Worm (Caenorhabditis elegans) whole organism, L4 larva: ENCODE measurements around the gene drr-1.

Source experiments
- F44E2.7 ChIP-seq: fragments of 200-800 bp; sonication (Bioruptor generic); IDR thresholded peaks from 2 replicates; pipeline ENCODE4 v2.1.2; 2022; ENCODE audit warnings: missing genetic modification characterization, missing compliant biosample characterization
- F49E8.2 ChIP-seq: sonication (generic microtip); optimal IDR thresholded peaks from 2 replicates; lab custom pipeline; 2016; ENCODE audit warnings: missing compliant biosample characterization, mild to moderate bottlenecking, missing genetic modification characterization, borderline replicate concordance
- Y105C5A.15 ChIP-seq: fragments of 200-800 bp; sonication (Bioruptor generic); IDR thresholded peaks from 2 replicates; pipeline ENCODE4 v1.3.6; 2022; ENCODE audit warnings: missing genetic modification characterization, missing compliant biosample characterization
- aha-1 ChIP-seq: fragments of 150-350 bp; peaks from one replicate; lab custom pipeline; 2014; ENCODE audit warnings: missing biosample characterization, missing genetic modification characterization
- ama-1 ChIP-seq: fragments of 150-350 bp; optimal IDR thresholded peaks from 2 replicates; lab custom pipeline; 2014; ENCODE audit warnings: inconsistent platforms, mixed read lengths
- attf-4 ChIP-seq: sonication (generic microtip); optimal IDR thresholded peaks from 3 replicates; lab custom pipeline; 2017; ENCODE audit warnings: missing biosample characterization, missing genetic modification characterization
- ceh-20 ChIP-seq: fragments of 200-800 bp; sonication (Bioruptor generic); IDR thresholded peaks from 2 replicates; pipeline ENCODE4 v1.3.6; 2022; ENCODE audit warnings: missing genetic modification reagents, missing genetic modification characterization, missing compliant biosample characterization
- ceh-32 ChIP-seq: sonication (generic microtip); optimal IDR thresholded peaks from 2 replicates; lab custom pipeline; 2016; ENCODE audit warnings: mild to moderate bottlenecking, missing genetic modification characterization, missing compliant biosample characterization; ENCODE audit not compliant: poor library complexity
- ceh-44 ChIP-seq: fragments of 200-800 bp; sonication (Bioruptor generic); IDR thresholded peaks from 2 replicates; pipeline ENCODE4 v1.3.6; 2022; ENCODE audit warnings: missing genetic modification reagents, missing genetic modification characterization, missing compliant biosample characterization
- ceh-82 ChIP-seq: sonication (generic microtip); optimal IDR thresholded peaks from 2 replicates; lab custom pipeline; 2017; ENCODE audit warnings: missing biosample characterization, missing genetic modification characterization
- daf-16 ChIP-seq, 3 experiments: sonication (generic microtip); optimal IDR thresholded peaks; 2 replicates each; lab custom pipeline; 2016 to 2017; ENCODE audit warnings: missing genetic modification characterization in 3 of 3, missing genetic modification reagents in 3 of 3, mild to moderate bottlenecking in 2 of 3, missing compliant biosample characterization in 2 of 3, missing biosample characterization in 1 of 3, moderate library complexity in 1 of 3
- daf-19 ChIP-seq: fragments of 200-800 bp; sonication (Bioruptor generic); conservative IDR thresholded peaks from 2 replicates; pipeline ENCODE4 v1.3.6; 2022; ENCODE audit warnings: missing genetic modification characterization, missing compliant biosample characterization
- daf-8 ChIP-seq: fragments of 200-800 bp; sonication (Bioruptor generic); IDR thresholded peaks from 2 replicates; pipeline ENCODE4 v1.3.6; 2022; ENCODE audit warnings: missing genetic modification characterization, missing compliant biosample characterization
- dmd-6 ChIP-seq: fragments of 200-800 bp; sonication (Bioruptor generic); IDR thresholded peaks from 2 replicates; pipeline ENCODE4 v1.3.6; 2022; ENCODE audit warnings: missing genetic modification reagents, missing genetic modification characterization, missing compliant biosample characterization
- dve-1 ChIP-seq: sonication (generic microtip); optimal IDR thresholded peaks from 2 replicates; lab custom pipeline; 2017; ENCODE audit warnings: antibody characterized with exemption, mild to moderate bottlenecking, missing genetic modification characterization, missing compliant biosample characterization; ENCODE audit not compliant: insufficient read depth
- egl-27 ChIP-seq: sonication (generic microtip); optimal IDR thresholded peaks from 3 replicates; lab custom pipeline; 2017; ENCODE audit warnings: missing biosample characterization, missing genetic modification reagents, missing genetic modification characterization
- egl-43 ChIP-seq: fragments of 200-800 bp; sonication (Bioruptor generic); IDR thresholded peaks from 2 replicates; pipeline ENCODE4 v1.3.6; 2022; ENCODE audit warnings: missing genetic modification reagents, missing genetic modification characterization, missing compliant biosample characterization
- hlh-30 ChIP-seq: sonication (generic microtip); optimal IDR thresholded peaks from 2 replicates; lab custom pipeline; 2017; ENCODE audit warnings: antibody characterized with exemption, mild to moderate bottlenecking, missing genetic modification characterization, missing compliant biosample characterization; ENCODE audit not compliant: insufficient read depth
- hmg-1.1 ChIP-seq: fragments of 200-800 bp; sonication (Bioruptor generic); IDR thresholded peaks from 2 replicates; pipeline ENCODE4 v1.3.6; 2022; ENCODE audit warnings: missing genetic modification reagents, missing genetic modification characterization, missing compliant biosample characterization
- lim-7 ChIP-seq: fragments of 200-800 bp; sonication (Bioruptor generic); IDR thresholded peaks from 2 replicates; pipeline ENCODE4 v1.3.6; 2022; ENCODE audit warnings: missing genetic modification characterization, missing compliant biosample characterization
- lin-38 ChIP-seq: fragments of 200-800 bp; sonication (Bioruptor generic); IDR thresholded peaks from 2 replicates; pipeline ENCODE4 v1.3.6; 2022; ENCODE audit warnings: missing genetic modification reagents, missing genetic modification characterization, missing compliant biosample characterization
- lsy-2 ChIP-seq, 2 experiments: fragments of 150-350 bp in 1 of 2; sonication (generic microtip) in 1 of 2; optimal IDR thresholded peaks; 2 replicates each; lab custom pipeline; 2014 to 2017; ENCODE audit warnings: missing biosample characterization in 2 of 2, missing genetic modification characterization in 2 of 2
- madf-5 ChIP-seq, 2 experiments: fragments of 200-800 bp; sonication (Bioruptor generic); IDR thresholded peaks; 2 replicates each; pipeline ENCODE4 v1.3.6; 2022; ENCODE audit warnings: missing compliant biosample characterization in 2 of 2, missing genetic modification characterization in 2 of 2
- mes-2 ChIP-seq: sonication (generic microtip); optimal IDR thresholded peaks from 2 replicates; lab custom pipeline; 2016; ENCODE audit warnings: missing genotype, mild to moderate bottlenecking, missing genetic modification characterization, missing compliant biosample characterization; ENCODE audit not compliant: poor library complexity, severe bottlenecking
- mxl-2 ChIP-seq: fragments of 200-800 bp; sonication (Bioruptor generic); conservative IDR thresholded peaks from 2 replicates; pipeline ENCODE4 v1.3.6; 2022; ENCODE audit warnings: missing genetic modification reagents, missing genetic modification characterization, missing compliant biosample characterization
- nhr-11 ChIP-seq: fragments of 150-350 bp; optimal IDR thresholded peaks from 2 replicates; lab custom pipeline; 2014; ENCODE audit warnings: missing biosample characterization, missing genetic modification characterization
- nhr-41 ChIP-seq: fragments of 200-800 bp; sonication (Bioruptor generic); IDR thresholded peaks from 2 replicates; pipeline ENCODE4 v1.3.6; 2022; ENCODE audit warnings: missing genetic modification reagents, missing genetic modification characterization, missing compliant biosample characterization
- nhr-42 ChIP-seq: fragments of 200-800 bp; sonication (Bioruptor generic); IDR thresholded peaks from 2 replicates; pipeline ENCODE4 v1.3.6; 2022; ENCODE audit warnings: missing genetic modification characterization, missing compliant biosample characterization
- nhr-48 ChIP-seq: sonication (generic microtip); optimal IDR thresholded peaks from 2 replicates; lab custom pipeline; 2016; ENCODE audit warnings: mild to moderate bottlenecking, missing genetic modification characterization, missing compliant biosample characterization
- nhr-6 ChIP-seq: fragments of 150-350 bp; optimal IDR thresholded peaks from 2 replicates; lab custom pipeline; 2014; ENCODE audit warnings: missing biosample characterization, missing genetic modification characterization
- nhr-77 ChIP-seq: fragments of 150-350 bp; optimal IDR thresholded peaks from 2 replicates; lab custom pipeline; 2014; ENCODE audit warnings: missing biosample characterization, missing genetic modification characterization
- pqm-1 ChIP-seq: sonication (generic microtip); optimal IDR thresholded peaks from 2 replicates; lab custom pipeline; 2017; ENCODE audit warnings: missing biosample characterization, missing genetic modification characterization
- rbr-2 ChIP-seq: sonication (generic microtip); optimal IDR thresholded peaks from 2 replicates; lab custom pipeline; 2016; ENCODE audit warnings: missing genotype, missing genetic modification characterization, missing compliant biosample characterization
- saeg-2 ChIP-seq: fragments of 200-800 bp; sonication (Bioruptor generic); IDR thresholded peaks from 2 replicates; pipeline ENCODE4 v1.3.6; 2022; ENCODE audit warnings: missing genetic modification reagents, missing genetic modification characterization, missing compliant biosample characterization
- snpc-1.2 ChIP-seq: fragments of 200-800 bp; sonication (Bioruptor generic); IDR thresholded peaks from 2 replicates; pipeline ENCODE4 v1.3.6; 2022; ENCODE audit warnings: missing genetic modification reagents, missing genetic modification characterization, missing compliant biosample characterization
- tra-1 ChIP-seq: fragments of 200-800 bp; sonication (Bioruptor generic); IDR thresholded peaks from 2 replicates; pipeline ENCODE4 v1.3.6; 2022; ENCODE audit warnings: missing genetic modification reagents, missing genetic modification characterization, missing compliant biosample characterization
- unc-62 ChIP-seq, 3 experiments: fragments of 150-350 bp in 1 of 3; sonication (generic microtip); optimal IDR thresholded peaks in 2 of 3; peaks in 1 of 3; 1 replicate in 1 of 3; 2 replicates in 2 of 3; lab custom pipeline; 2014 to 2017; ENCODE audit warnings: missing biosample characterization in 3 of 3, missing genetic modification characterization in 3 of 3, missing genetic modification reagents in 3 of 3, missing genotype in 1 of 3
- ztf-7 ChIP-seq: fragments of 150-350 bp; optimal IDR thresholded peaks from 2 replicates; lab custom pipeline; 2014; ENCODE audit warnings: missing biosample characterization, missing genetic modification characterization

drr-1 gene

DNA sequence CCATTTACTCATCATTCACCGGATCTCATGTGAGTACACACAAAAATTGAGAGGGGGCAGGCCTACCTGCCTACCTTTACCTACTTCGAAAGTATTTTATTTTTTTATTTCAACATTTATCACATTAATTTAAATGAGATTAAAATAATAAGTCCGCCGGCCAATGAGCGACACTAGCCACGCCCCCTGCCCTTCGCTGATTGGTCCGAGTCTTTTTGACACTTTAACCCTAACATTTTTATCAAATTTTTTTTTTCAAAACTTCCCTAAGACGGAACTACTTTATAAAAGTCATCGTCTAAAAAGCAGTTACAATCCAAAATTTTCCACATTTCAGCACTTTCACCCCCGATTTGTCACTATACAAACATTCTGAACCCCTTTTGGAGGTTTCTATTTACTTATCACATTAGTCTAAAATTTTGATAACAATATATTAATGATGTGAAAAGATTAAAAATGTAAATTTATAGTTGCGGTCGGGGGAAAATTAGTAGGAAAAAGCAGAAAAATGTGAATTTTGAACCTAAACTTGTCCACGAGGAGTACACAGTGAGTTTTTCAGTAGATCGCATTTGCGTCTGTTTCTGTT, 10.4 kb upstream of the drr-1 start:
- TF ChIP-seq attf-4 (tag; lab: Kevin White, UChicago) (no peak), nhr-48 (tag; lab: Kevin White, UChicago) (no peak), daf-16 (GFP tag; optimal IDR thresholded peaks at IDR 0.05; lab: Kevin White, UChicago) (no peak), daf-16 (tag; optimal IDR thresholded peaks at IDR 0.05; lab: Kevin White, UChicago) (peak; percentile 41), lin-38 (no peak), hlh-30 (tag; lab: Kevin White, UChicago) (no peak), dmd-6 (GFP tag; lab: Robert Waterston, UW) (peak; percentile 16; the same call in 1 of the 2 replicates), daf-19 (no peak), pqm-1 (tag; lab: Kevin White, UChicago) (peak; percentile 49)

DNA sequence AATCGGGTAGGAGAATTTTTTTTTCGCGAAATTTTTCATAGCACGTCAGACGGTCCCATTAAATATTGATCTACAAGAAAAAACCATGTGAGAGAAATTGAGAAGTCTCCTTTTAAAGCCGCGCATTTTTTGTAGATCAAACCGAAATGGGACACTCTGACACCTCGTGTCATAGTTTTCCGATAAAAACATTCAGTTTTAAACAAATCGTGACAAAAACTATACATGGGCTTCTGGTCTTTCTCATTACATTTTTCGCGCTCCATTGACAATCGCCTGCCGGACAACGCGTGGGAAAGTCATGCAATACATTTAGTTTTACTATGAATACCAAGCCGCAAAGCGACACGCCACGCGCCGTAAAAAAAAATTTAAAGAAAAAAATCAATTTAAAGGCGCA, 9.7 kb upstream of the drr-1 start:
- TF ChIP-seq F44E2.7 (GFP tag; lab: Robert Waterston, UW), result no peak
- no peak for TF ChIP-seq egl-27 (tag; lab: Kevin White, UChicago)
- TF ChIP-seq ceh-82 (tag; lab: Kevin White, UChicago), result no peak
- TF ChIP-seq unc-62 (GFP tag; optimal IDR thresholded peaks at IDR 0.05 in 1 of 2; lab: Kevin White, UChicago), result peak in 1 of 2 experiments; percentile 95
- no peak for TF ChIP-seq unc-62 (tag; optimal IDR thresholded peaks at IDR 0.05; lab: Kevin White, UChicago)
- TF ChIP-seq, all 104 proteins: peak for 1

DNA sequence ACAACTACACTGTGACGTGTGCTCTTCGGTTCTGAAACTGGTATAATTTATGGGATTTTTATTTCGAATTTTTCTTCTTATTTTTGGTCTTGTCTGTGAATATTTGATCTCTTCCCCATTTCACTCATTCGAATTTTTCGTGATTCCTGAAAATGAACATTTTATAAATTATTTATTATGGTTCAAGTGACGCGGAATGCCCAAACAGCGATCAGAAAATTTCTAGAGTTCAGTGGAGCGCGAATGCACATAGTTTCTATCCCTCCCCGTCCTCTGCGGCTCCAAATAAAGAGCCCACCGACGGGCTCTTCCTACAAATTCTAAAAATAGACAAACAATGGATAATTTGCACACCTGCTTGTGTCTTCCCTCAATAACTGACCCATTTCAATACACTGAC, 8.0 kb upstream of the drr-1 start, which contains the start of gene F54F11.1:
Gene F54F11.1 (plus strand): TSS at position 301 of the 400 bp plus-strand sequence.
- TF ChIP-seq ceh-44 (GFP tag; lab: Robert Waterston, UW), result no peak
- no peak for TF ChIP-seq mxl-2 (GFP tag; lab: Robert Waterston, UW)
- TF ChIP-seq nhr-42 (GFP tag; lab: Robert Waterston, UW), result no peak
- TF ChIP-seq, all 104 proteins: peak for 0

DNA sequence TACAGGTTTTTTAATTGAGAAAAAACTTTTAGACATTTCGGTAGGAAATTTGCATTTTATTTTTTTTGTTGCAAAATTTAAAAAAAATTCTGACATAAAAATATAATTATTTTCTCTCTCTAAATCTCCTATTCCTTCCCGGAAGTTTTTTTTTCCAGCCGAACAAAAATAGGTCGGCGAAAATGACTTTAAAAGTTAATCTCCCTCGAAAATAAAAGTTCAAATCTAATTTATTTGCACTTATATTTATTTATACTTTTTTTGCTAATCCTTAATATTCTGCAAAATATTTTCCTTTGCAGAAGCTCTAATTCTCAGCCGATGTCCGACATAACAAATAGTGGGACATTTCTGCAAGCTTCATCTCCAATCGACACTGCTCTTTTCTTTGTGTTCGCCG, 5.9 kb upstream of the drr-1 start, which contains the start of gene F45H10.5:
Gene F45H10.5 (plus strand): TSS at position 301 of the 400 bp plus-strand sequence.
- TF ChIP-seq unc-62 (GFP tag; optimal IDR thresholded peaks at IDR 0.05 in 1 of 2; lab: Kevin White, UChicago), result peak in 1 of 2 experiments; percentile 5
- TF ChIP-seq unc-62 (tag; optimal IDR thresholded peaks at IDR 0.05; lab: Kevin White, UChicago), result no peak
- TF ChIP-seq madf-5 (GFP tag; IDR thresholded peaks at IDR 0.05; lab: Robert Waterston, UW), result no peak
- TF ChIP-seq snpc-1.2 (GFP tag; lab: Robert Waterston, UW), result no peak

ce11 chrII:13500582-13500981, 4.9 kb upstream of the drr-1 start:
- TF ChIP-seq F49E8.2 (no peak), unc-62 (GFP tag; optimal IDR thresholded peaks at IDR 0.05 in 1 of 2; lab: Kevin White, UChicago) (peak in 1 of 2 experiments; percentile 21), unc-62 (tag; optimal IDR thresholded peaks at IDR 0.05; lab: Kevin White, UChicago) (no peak), aha-1 (tag; lab: Kevin White, UChicago) (peak; percentile 76), ceh-32 (tag; lab: Kevin White, UChicago) (no peak), nhr-6 (tag; lab: Kevin White, UChicago) (no peak), lim-7 (GFP tag; lab: Robert Waterston, UW) (no peak), hmg-1.1 (GFP tag; lab: Robert Waterston, UW) (no peak)

DNA sequence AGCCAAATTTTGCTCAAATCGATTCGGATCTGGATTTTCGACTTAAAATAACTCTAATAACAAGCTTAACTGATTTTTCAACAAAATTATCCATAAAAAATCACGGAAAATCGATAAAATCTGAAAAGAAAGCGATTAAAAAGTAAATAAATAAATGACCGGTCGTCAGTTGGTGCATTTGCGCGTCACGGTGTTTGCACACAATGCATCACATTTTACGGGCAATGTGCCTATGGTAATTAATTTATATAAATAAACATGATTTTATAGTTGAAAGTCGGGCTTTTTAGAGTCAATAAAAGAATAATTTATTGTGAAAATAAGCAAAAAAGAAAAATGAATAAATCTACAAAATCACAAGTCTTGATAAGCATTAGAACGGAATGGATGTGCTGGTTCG, 938 bp downstream of the drr-1 start:
- TF ChIP-seq rbr-2 (tag; lab: Kevin White, UChicago), result peak; percentile 29
- no peak for TF ChIP-seq ama-1
- peak; percentile 22 for TF ChIP-seq hlh-30 (tag; lab: Kevin White, UChicago)
- no peak for TF ChIP-seq tra-1
- TF ChIP-seq mxl-2 (GFP tag; lab: Robert Waterston, UW), result no peak
- peak; percentile 62 for TF ChIP-seq dve-1 (tag; lab: Kevin White, UChicago)
- TF ChIP-seq madf-5 (GFP tag; IDR thresholded peaks at IDR 0.05; lab: Robert Waterston, UW), result no peak
- no peak for TF ChIP-seq saeg-2 (GFP tag; lab: Robert Waterston, UW)
- TF ChIP-seq daf-16 (GFP tag; optimal IDR thresholded peaks at IDR 0.05; lab: Kevin White, UChicago), result no peak
- TF ChIP-seq daf-16 (tag; optimal IDR thresholded peaks at IDR 0.05; lab: Kevin White, UChicago), result peak; percentile 83
- no peak for TF ChIP-seq daf-8
- TF ChIP-seq Y105C5A.15, result no peak
- TF ChIP-seq nhr-41 (GFP tag; lab: Robert Waterston, UW), result no peak
- TF ChIP-seq ztf-7 (tag; lab: Kevin White, UChicago), result peak; percentile 17
- peak; percentile 71 for TF ChIP-seq mes-2 (tag; lab: Kevin White, UChicago)
- no peak for TF ChIP-seq egl-43
- peak in 1 of 2 experiments; percentile 72 for TF ChIP-seq lsy-2 (tag; optimal IDR thresholded peaks at IDR 0.05; lab: Kevin White, UChicago)
- no peak for TF ChIP-seq nhr-11
- 0 out of 2 replicates have a peak, but pooled peaks have one; percentile 10 for TF ChIP-seq ceh-20 (GFP tag; lab: Robert Waterston, UW)
- TF ChIP-seq nhr-77 (tag; lab: Kevin White, UChicago), result peak; percentile 46
